Worm (Caenorhabditis elegans): Measurements from ENCODE around the gene cyb-3.

DNA sequence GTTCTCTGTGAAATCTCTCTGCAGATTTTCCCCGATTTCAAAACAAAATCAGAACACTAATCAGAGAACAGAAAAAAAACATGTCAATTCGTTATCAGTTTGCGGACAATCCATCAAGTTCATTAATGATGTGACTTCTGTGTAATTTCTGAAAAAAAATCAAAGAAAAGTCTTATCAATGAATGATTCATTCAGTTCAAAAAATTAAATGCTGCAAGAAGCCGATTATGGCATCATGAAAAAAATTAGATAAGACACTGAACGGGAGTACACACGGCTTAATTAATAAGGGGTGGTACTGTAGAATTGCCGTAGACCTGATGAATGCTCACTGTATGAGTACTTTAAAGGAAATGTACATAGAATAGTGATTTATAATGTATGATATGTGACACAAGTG, 40.6 kb downstream of the cyb-3 start:
- TF ChIP-seq ces-1 (GFP tag; optimal IDR thresholded peaks at IDR 0.05) (no peak), ama-1 (optimal IDR thresholded peaks at IDR 0.05) (no peak), unc-39 (tag; optimal IDR thresholded peaks at IDR 0.05) (no peak), snpc-4 (tag; optimal IDR thresholded peaks at IDR 0.05) (no peak), fos-1 (tag; optimal IDR thresholded peaks at IDR 0.05) (no peak), attf-4 (tag; optimal IDR thresholded peaks at IDR 0.05) (no peak), pha-4 (GFP tag; IDR thresholded peaks at IDR 0.05) (no peak), pha-4 (tag; optimal IDR thresholded peaks at IDR 0.05) (no peak), F37D6.2 (tag; optimal IDR thresholded peaks at IDR 0.05) (no peak)
